Fruit fly (Drosophila melanogaster) whole organism, embryonic: ENCODE data around the gene GstO2.

Experiments
- Atf-2 ChIP-seq: fragments of 200-800 bp; sonication (Bioruptor generic); optimal IDR thresholded peaks from 2 replicates; lab custom pipeline; 2016; ENCODE audit warnings: missing biosample characterization, missing genetic modification characterization
- Atf3 ChIP-seq: fragments of 200-800 bp; sonication (Bioruptor generic); optimal IDR thresholded peaks from 3 replicates; lab custom pipeline; 2016; ENCODE audit warnings: missing biosample characterization, missing genetic modification characterization
- B-H1 ChIP-seq: fragments of 200-800 bp; sonication (Bioruptor generic); IDR thresholded peaks from 3 replicates; pipeline ENCODE4 v1.3.6; 2022; ENCODE audit warnings: missing biosample characterization, missing genetic modification characterization
- CG11696 ChIP-seq: fragments of 200-800 bp; sonication (Bioruptor generic); IDR thresholded peaks from 2 replicates; pipeline ENCODE4 v1.3.6; 2022; ENCODE audit warnings: missing biosample characterization, missing genetic modification characterization
- CG12391 ChIP-seq: fragments of 200-800 bp; sonication (Bioruptor generic); optimal IDR thresholded peaks from 3 replicates; lab custom pipeline; 2018; ENCODE audit warnings: missing biosample characterization, mild to moderate bottlenecking, missing genetic modification characterization, moderate library complexity
- CG14014 ChIP-seq: fragments of 200-800 bp; sonication (Bioruptor generic); IDR thresholded peaks from 2 replicates; pipeline ENCODE4 v1.3.6; 2022; ENCODE audit warnings: missing biosample characterization, missing genetic modification characterization
- CG15514 ChIP-seq: fragments of 200-800 bp; sonication (Bioruptor generic); optimal IDR thresholded peaks from 3 replicates; lab custom pipeline; 2017; ENCODE audit warnings: missing biosample characterization, missing genetic modification characterization, mild to moderate bottlenecking, moderate library complexity, missing genetic modification reagents
- CG17612 ChIP-seq: fragments of 200-800 bp; sonication (Bioruptor generic); IDR thresholded peaks from 2 replicates; pipeline ENCODE4 v1.3.6; 2022; ENCODE audit warnings: missing biosample characterization, missing genetic modification characterization
- CG17829 ChIP-seq: fragments of 200-800 bp; optimal IDR thresholded peaks from 2 replicates; lab custom pipeline; 2019; ENCODE audit warnings: missing biosample characterization, mild to moderate bottlenecking, missing genetic modification characterization, moderate library complexity
- CG18011 ChIP-seq: fragments of 200-800 bp; sonication (Bioruptor generic); optimal IDR thresholded peaks from 2 replicates; lab custom pipeline; 2017; ENCODE audit warnings: missing biosample characterization, missing genetic modification characterization, mild to moderate bottlenecking, moderate library complexity, missing genotype
- CG18476 ChIP-seq: fragments of 200-800 bp; sonication (Bioruptor generic); optimal IDR thresholded peaks from 2 replicates; lab custom pipeline; 2016; ENCODE audit warnings: missing biosample characterization, mild to moderate bottlenecking, missing genetic modification characterization
- CG18764 ChIP-seq: fragments of 200-800 bp; sonication (Bioruptor generic); optimal IDR thresholded peaks from 3 replicates; lab custom pipeline; 2016; ENCODE audit warnings: missing biosample characterization, missing genetic modification characterization
- CG3847 ChIP-seq: fragments of 200-800 bp; sonication (Bioruptor generic); IDR thresholded peaks from 2 replicates; pipeline ENCODE4 v1.3.6; 2022; ENCODE audit warnings: missing biosample characterization, missing genetic modification characterization
- CG4360 ChIP-seq: fragments of 200-800 bp; sonication (Bioruptor generic); IDR thresholded peaks from 2 replicates; pipeline ENCODE4 v1.3.6; 2022; ENCODE audit warnings: missing biosample characterization, missing genetic modification characterization
- CG5953 ChIP-seq: fragments of 200-800 bp; sonication (Bioruptor generic); IDR thresholded peaks from 2 replicates; pipeline ENCODE4 v1.3.6; 2022; ENCODE audit warnings: missing biosample characterization, missing genetic modification characterization
- CG6791 ChIP-seq: fragments of 200-800 bp; sonication (Bioruptor generic); IDR thresholded peaks from 3 replicates; pipeline ENCODE4 v1.3.6; 2022; ENCODE audit warnings: missing biosample characterization, missing genetic modification characterization; ENCODE audit not compliant: partially characterized antibody
- CG7556 ChIP-seq: fragments of 200-800 bp; sonication (Bioruptor generic); optimal IDR thresholded peaks from 2 replicates; lab custom pipeline; 2017; ENCODE audit warnings: missing biosample characterization, mild to moderate bottlenecking, missing genetic modification characterization
- CG7839 ChIP-seq: fragments of 200-800 bp; sonication (Bioruptor generic); optimal IDR thresholded peaks from 3 replicates; lab custom pipeline; 2018; ENCODE audit warnings: missing biosample characterization, mild to moderate bottlenecking, missing genetic modification characterization, moderate library complexity
- CG8944 ChIP-seq: fragments of 200-800 bp; sonication (Bioruptor generic); optimal IDR thresholded peaks from 3 replicates; lab custom pipeline; 2016; ENCODE audit warnings: missing biosample characterization, missing genetic modification characterization
- CG9727 ChIP-seq: fragments of 200-800 bp; sonication (Bioruptor generic); optimal IDR thresholded peaks from 3 replicates; lab custom pipeline; 2017; ENCODE audit warnings: missing biosample characterization, mild to moderate bottlenecking, missing genetic modification characterization
- HmgZ ChIP-seq: fragments of 200-800 bp; sonication (Bioruptor generic); optimal IDR thresholded peaks from 2 replicates; lab custom pipeline; 2018; ENCODE audit warnings: missing biosample characterization, mild to moderate bottlenecking, missing genetic modification characterization
- Hr51 ChIP-seq, 2 experiments: fragments of 200-800 bp; sonication (Bioruptor generic); optimal IDR thresholded peaks; 2 replicates in 1 of 2; 3 replicates in 1 of 2; lab custom pipeline; 2016 to 2018; ENCODE audit warnings: missing biosample characterization in 2 of 2, missing genetic modification characterization in 2 of 2, mild to moderate bottlenecking in 1 of 2, moderate library complexity in 1 of 2
- Max ChIP-seq: fragments of 200-800 bp; sonication (Bioruptor generic); optimal IDR thresholded peaks from 2 replicates; lab custom pipeline; 2016; ENCODE audit warnings: missing biosample characterization, mild to moderate bottlenecking, missing genetic modification characterization
- Med ChIP-seq: fragments of 200-800 bp; sonication (Bioruptor generic); peaks from one replicate; lab custom pipeline; 2016; ENCODE audit warnings: missing biosample characterization, missing genetic modification characterization, mild to moderate bottlenecking, inconsistent platforms, moderate library complexity
- Nf-YA ChIP-seq: fragments of 200-800 bp; sonication (Bioruptor generic); IDR thresholded peaks from 2 replicates; pipeline ENCODE4 v1.3.6; 2022; ENCODE audit warnings: missing biosample characterization, missing genetic modification characterization
- Poxn ChIP-seq: fragments of 200-800 bp; sonication (Bioruptor generic); IDR thresholded peaks from 2 replicates; pipeline ENCODE4 v1.3.6; 2022; ENCODE audit warnings: missing biosample characterization, missing genetic modification characterization
- Ptx1 ChIP-seq: fragments of 200-800 bp; sonication (Bioruptor generic); IDR thresholded peaks from 2 replicates; pipeline ENCODE4 v1.3.6; 2022; ENCODE audit warnings: missing biosample characterization, missing genetic modification characterization
- Ssrp ChIP-seq: fragments of 200-800 bp; sonication (Bioruptor generic); optimal IDR thresholded peaks from 2 replicates; lab custom pipeline; 2018; ENCODE audit warnings: missing biosample characterization, mild to moderate bottlenecking, missing genetic modification characterization, moderate library complexity
- Xbp1 ChIP-seq: fragments of 200-800 bp; sonication (Bioruptor generic); optimal IDR thresholded peaks from 3 replicates; lab custom pipeline; 2016; ENCODE audit warnings: missing biosample characterization, mild to moderate bottlenecking, missing genetic modification characterization
- Xrp1 ChIP-seq: fragments of 200-800 bp; sonication (Bioruptor generic); IDR thresholded peaks from 2 replicates; pipeline ENCODE4 v1.3.6; 2022; ENCODE audit warnings: missing biosample characterization, missing genetic modification characterization
- al ChIP-seq: fragments of 200-800 bp; sonication (Bioruptor generic); IDR thresholded peaks from 2 replicates; pipeline ENCODE4 v1.3.6; 2022; ENCODE audit warnings: missing biosample characterization, missing genetic modification characterization
- ap ChIP-seq: fragments of 200-800 bp; sonication (Bioruptor generic); IDR thresholded peaks from 2 replicates; pipeline ENCODE4 v1.3.6; 2022; ENCODE audit warnings: missing biosample characterization, missing genetic modification characterization
- bsh ChIP-seq, 2 experiments: fragments of 200-800 bp; sonication (Bioruptor generic); optimal IDR thresholded peaks; 2 replicates each; lab custom pipeline; 2017 to 2018; ENCODE audit warnings: mild to moderate bottlenecking in 2 of 2, missing biosample characterization in 2 of 2, missing genetic modification characterization in 2 of 2, moderate library complexity in 1 of 2
- cato ChIP-seq: fragments of 200-800 bp; sonication (Bioruptor generic); optimal IDR thresholded peaks from 2 replicates; lab custom pipeline; 2016; ENCODE audit warnings: missing biosample characterization, missing genetic modification characterization, borderline replicate concordance
- croc ChIP-seq: fragments of 200-800 bp; sonication (Bioruptor generic); conservative IDR thresholded peaks from 3 replicates; pipeline ENCODE4 v1.3.6; 2022; ENCODE audit warnings: missing biosample characterization, missing genetic modification characterization
- dan ChIP-seq: fragments of 200-800 bp; sonication (Bioruptor generic); IDR thresholded peaks from 2 replicates; pipeline ENCODE4 v1.3.6; 2022; ENCODE audit warnings: missing biosample characterization, missing genetic modification characterization
- gcm2 ChIP-seq: fragments of 200-800 bp; sonication (Bioruptor generic); optimal IDR thresholded peaks from 2 replicates; lab custom pipeline; 2016; ENCODE audit warnings: missing biosample characterization, missing genetic modification characterization
- gt ChIP-seq: fragments of 200-800 bp; sonication (Bioruptor generic); IDR thresholded peaks from 2 replicates; pipeline ENCODE4 v1.3.6; 2022; ENCODE audit warnings: missing biosample characterization, missing genetic modification characterization
- jigr1 ChIP-seq: fragments of 200-800 bp; sonication (Bioruptor generic); IDR thresholded peaks from 3 replicates; pipeline ENCODE4 v1.3.6; 2022; ENCODE audit warnings: missing biosample characterization, missing genetic modification characterization
- lola ChIP-seq, 3 experiments: fragments of >200 bp in 2 of 3; fragments of 200-800 bp in 1 of 3; sonication (Bioruptor generic) in 1 of 3; optimal IDR thresholded peaks; 2 replicates each; lab custom pipeline; 2017 to 2019; ENCODE audit warnings: missing biosample characterization in 3 of 3, missing genetic modification characterization in 3 of 3, mild to moderate bottlenecking in 1 of 3, moderate library complexity in 1 of 3
- luna ChIP-seq: fragments of 200-800 bp; sonication (Bioruptor generic); optimal IDR thresholded peaks from 2 replicates; lab custom pipeline; 2016; ENCODE audit warnings: missing biosample characterization, missing genetic modification characterization
- nerfin-1 ChIP-seq: fragments of 200-800 bp; sonication (Bioruptor generic); optimal IDR thresholded peaks from 3 replicates; lab custom pipeline; 2019; ENCODE audit warnings: missing biosample characterization, mild to moderate bottlenecking, missing genetic modification characterization, moderate library complexity
- nmo ChIP-seq: fragments of 200-800 bp; sonication (Bioruptor generic); optimal IDR thresholded peaks from 2 replicates; lab custom pipeline; 2018; ENCODE audit warnings: missing biosample characterization, mild to moderate bottlenecking, missing genetic modification characterization, moderate library complexity
- pfk ChIP-seq: fragments of 200-800 bp; sonication (Bioruptor generic); optimal IDR thresholded peaks from 2 replicates; lab custom pipeline; 2018; ENCODE audit warnings: missing biosample characterization, mild to moderate bottlenecking, missing genetic modification characterization, moderate library complexity
- pros ChIP-seq: fragments of 200-800 bp; sonication (Bioruptor generic); optimal IDR thresholded peaks from 3 replicates; lab custom pipeline; 2019; ENCODE audit warnings: missing biosample characterization, mild to moderate bottlenecking, missing genetic modification characterization, moderate library complexity
- rib ChIP-seq: fragments of 200-800 bp; sonication (Bioruptor generic); IDR thresholded peaks from 2 replicates; pipeline ENCODE4 v1.3.6; 2022; ENCODE audit warnings: missing biosample characterization, missing genetic modification characterization
- scrt ChIP-seq: fragments of 200-800 bp; sonication (Bioruptor generic); optimal IDR thresholded peaks from 2 replicates; lab custom pipeline; 2018; ENCODE audit warnings: missing biosample characterization, mild to moderate bottlenecking, missing genetic modification characterization, moderate library complexity
- sens ChIP-seq: fragments of 200-800 bp; sonication (Bioruptor generic); peaks from one replicate; lab custom pipeline; 2016; ENCODE audit warnings: missing biosample characterization, missing genetic modification characterization
- sisA ChIP-seq: fragments of 200-800 bp; sonication (Bioruptor generic); IDR thresholded peaks from 2 replicates; pipeline ENCODE4 v1.3.6; 2022; ENCODE audit warnings: missing biosample characterization, missing genetic modification characterization
- sna ChIP-seq: fragments of 200-800 bp; sonication (Bioruptor generic); IDR thresholded peaks from 2 replicates; pipeline ENCODE4 v1.3.6; 2022; ENCODE audit warnings: missing biosample characterization, missing genetic modification characterization; ENCODE audit not compliant: partially characterized antibody
- tin ChIP-seq: fragments of 200-800 bp; sonication (Bioruptor generic); optimal IDR thresholded peaks from 3 replicates; lab custom pipeline; 2016; ENCODE audit warnings: missing biosample characterization, missing genetic modification characterization
- toy ChIP-seq: fragments of 200-800 bp; sonication (Bioruptor generic); IDR thresholded peaks from 2 replicates; pipeline ENCODE4 v1.3.6; 2022; ENCODE audit warnings: missing biosample characterization, missing genetic modification characterization

Gene GstO2

dm6 chr3L:8543866-8544265, 20.6 kb upstream of the GstO2 start (continued):
- TF ChIP-seq gcm2 (GFP tag; lab: Kevin White, UChicago): no peak
- no peak for TF ChIP-seq CG3847
- TF ChIP-seq nerfin-1 (tag; lab: Kevin White, UChicago): peak; percentile 9
- no peak for TF ChIP-seq Med (GFP tag; lab: Kevin White, UChicago)
- TF ChIP-seq al (GFP tag; lab: Robert Waterston, UW): no peak
- peak; percentile 17 for TF ChIP-seq nmo (GFP tag; lab: Kevin White, UChicago)
- TF ChIP-seq tin: no peak
- no peak for TF ChIP-seq sna (GFP tag; lab: Robert Waterston, UW)
- no peak for TF ChIP-seq CG14014 (GFP tag; lab: Robert Waterston, UW)
- TF ChIP-seq HmgZ (tag; lab: Kevin White, UChicago): no peak
- TF ChIP-seq dan (GFP tag; lab: Robert Waterston, UW): no peak
- no peak for TF ChIP-seq CG18764 (GFP tag; lab: Kevin White, UChicago)
- no peak for TF ChIP-seq rib (GFP tag; lab: Robert Waterston, UW)
- TF ChIP-seq jigr1 (GFP tag; lab: Robert Waterston, UW): no peak
- TF ChIP-seq CG5953: no peak
- no peak for TF ChIP-seq CG4360 (GFP tag; lab: Robert Waterston, UW)
- no peak for TF ChIP-seq CG11696 (GFP tag; lab: Robert Waterston, UW)
- no peak for TF ChIP-seq toy (GFP tag; lab: Robert Waterston, UW)
- peak; percentile 18; the same call in 1 of the 2 replicates for TF ChIP-seq Ptx1 (GFP tag; lab: Robert Waterston, UW)
- no peak; the same call in 1 of the 2 replicates for TF ChIP-seq sisA
- TF ChIP-seq CG18011 (GFP tag; lab: Kevin White, UChicago): no peak
- TF ChIP-seq croc (GFP tag; lab: Robert Waterston, UW): no peak; the same call in 2 of the 3 replicates
- TF ChIP-seq cato: no peak
- TF ChIP-seq Nf-YA (GFP tag; lab: Robert Waterston, UW): no peak
- peak; percentile 35 for TF ChIP-seq CG7556 (GFP tag; lab: Kevin White, UChicago)
- no peak for TF ChIP-seq CG8944
- no peak for TF ChIP-seq CG15514 (GFP tag; lab: Kevin White, UChicago)
- no peak for TF ChIP-seq Max (GFP tag; lab: Kevin White, UChicago)
- TF ChIP-seq B-H1 (GFP tag; lab: Robert Waterston, UW): no peak
- no peak for TF ChIP-seq CG17612 (GFP tag; lab: Robert Waterston, UW)
- no peak for TF ChIP-seq Atf3
- no peak for TF ChIP-seq ap (GFP tag; lab: Robert Waterston, UW)
- TF ChIP-seq pfk (GFP tag; lab: Kevin White, UChicago): no peak
- TF ChIP-seq Poxn (GFP tag; lab: Robert Waterston, UW): no peak
- TF ChIP-seq luna (GFP tag; lab: Kevin White, UChicago): no peak
- TF ChIP-seq CG7839: peak; percentile 28
- no peak for TF ChIP-seq CG6791 (GFP tag; lab: Robert Waterston, UW)
- TF ChIP-seq pros (GFP tag; lab: Kevin White, UChicago): peak; percentile 4

DNA sequence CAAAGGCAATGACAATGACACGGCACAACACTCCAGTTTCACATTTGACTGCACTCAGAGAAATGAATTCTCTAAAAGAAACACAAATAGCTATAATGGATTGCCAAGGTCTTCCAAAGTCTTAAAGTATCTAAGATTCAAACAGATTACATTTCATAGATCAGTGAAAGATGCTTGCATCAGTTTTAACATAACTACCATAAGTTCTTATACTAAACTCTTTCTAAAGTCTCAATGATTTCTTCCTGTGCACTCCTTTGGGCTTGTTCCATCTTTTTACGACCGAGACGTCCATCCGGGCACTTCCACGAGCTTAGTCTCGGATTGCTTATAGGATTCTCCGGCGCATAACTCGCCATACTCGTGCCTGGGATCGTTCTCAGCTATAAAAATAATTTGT, 18.9 kb upstream of the GstO2 start:
- TF ChIP-seq scrt (GFP tag; lab: Kevin White, UChicago) (no peak), CG9727 (GFP tag; lab: Kevin White, UChicago) (peak; percentile 20), CG7556 (GFP tag; lab: Kevin White, UChicago) (peak; percentile 7), CG18476 (GFP tag; lab: Kevin White, UChicago) (no peak), CG17829 (tag; lab: Kevin White, UChicago) (peak; percentile 20), gt (GFP tag; lab: Robert Waterston, UW) (no peak), CG12391 (tag; lab: Kevin White, UChicago) (peak; percentile 32), Atf-2 (GFP tag; lab: Kevin White, UChicago) (no peak), Hr51 (GFP tag; optimal IDR thresholded peaks at IDR 0.05; lab: Kevin White, UChicago) (peak in 1 of 2 experiments; percentile 27), Xrp1 (peak; percentile 43; the same call in 1 of the 2 replicates), Xbp1 (GFP tag; lab: Kevin White, UChicago) (peak; percentile 12), sens (peak; percentile 52), bsh (GFP tag; optimal IDR thresholded peaks at IDR 0.05; lab: Kevin White, UChicago) (peak in 1 of 2 experiments; percentile 48), lola (GFP tag; optimal IDR thresholded peaks at IDR 0.05; lab: Kevin White, UChicago) (peak in 1 of 3 experiments; percentile 18), Nf-YA (GFP tag; lab: Robert Waterston, UW) (no peak), Ssrp (peak; percentile 10)
